Fruit fly (Drosophila melanogaster) whole organism, embryonic: ENCODE results near the gene Vps26.

Experiments
- Adf1 ChIP-seq: fragments of 200-800 bp; sonication (Bioruptor generic); IDR thresholded peaks from 2 replicates; pipeline ENCODE4 v1.3.6; 2022; ENCODE audit warnings: missing biosample characterization, missing genetic modification characterization
- Asciz ChIP-seq: fragments of 200-800 bp; sonication (Bioruptor generic); optimal IDR thresholded peaks from 2 replicates; lab custom pipeline; 2017; ENCODE audit warnings: missing biosample characterization, mild to moderate bottlenecking, missing genetic modification characterization, missing genetic modification reagents
- Bdp1 ChIP-seq: fragments of 200-800 bp; sonication (Bioruptor generic); optimal IDR thresholded peaks from 3 replicates; lab custom pipeline; 2016; ENCODE audit warnings: missing biosample characterization, missing genetic modification characterization
- Blimp-1 ChIP-seq: fragments of 200-800 bp; sonication (Bioruptor generic); optimal IDR thresholded peaks from 3 replicates; lab custom pipeline; 2018; ENCODE audit warnings: missing biosample characterization, missing genetic modification characterization, mild to moderate bottlenecking, moderate library complexity, missing genetic modification reagents
- CG12659 ChIP-seq: fragments of 200-800 bp; sonication (Bioruptor generic); optimal IDR thresholded peaks from 3 replicates; lab custom pipeline; 2017; ENCODE audit warnings: mild to moderate bottlenecking, missing biosample characterization, missing genetic modification reagents, missing genetic modification characterization
- CG12769 ChIP-seq: fragments of 200-800 bp; sonication (Bioruptor generic); optimal IDR thresholded peaks from 2 replicates; lab custom pipeline; 2019; ENCODE audit warnings: missing biosample characterization, mild to moderate bottlenecking, missing genetic modification characterization, moderate library complexity
- CG13296 ChIP-seq: fragments of 200-800 bp; sonication (Bioruptor generic); optimal IDR thresholded peaks from 3 replicates; lab custom pipeline; 2018; ENCODE audit warnings: missing biosample characterization, mild to moderate bottlenecking, missing genetic modification characterization
- CG15479 ChIP-seq: fragments of 200-800 bp; sonication (Bioruptor generic); optimal IDR thresholded peaks from 3 replicates; lab custom pipeline; 2019; ENCODE audit warnings: missing biosample characterization, mild to moderate bottlenecking, missing genetic modification characterization, moderate library complexity
- CG17186 ChIP-seq: fragments of 200-800 bp; sonication (Bioruptor generic); optimal IDR thresholded peaks from 3 replicates; lab custom pipeline; 2017; ENCODE audit warnings: missing biosample characterization, missing genetic modification reagents, missing genetic modification characterization
- CG17385 ChIP-seq: fragments of 200-800 bp; sonication (Bioruptor generic); optimal IDR thresholded peaks from 3 replicates; lab custom pipeline; 2018; ENCODE audit warnings: missing biosample characterization, mild to moderate bottlenecking, missing genetic modification characterization
- CG1792 ChIP-seq: fragments of 200-800 bp; sonication (Bioruptor generic); optimal IDR thresholded peaks from 2 replicates; lab custom pipeline; 2016; ENCODE audit warnings: missing biosample characterization, missing genetic modification characterization
- CG30431 ChIP-seq: fragments of 200-800 bp; sonication (Bioruptor generic); optimal IDR thresholded peaks from 2 replicates; lab custom pipeline; 2017; ENCODE audit warnings: missing biosample characterization, missing genetic modification characterization
- CG31365 ChIP-seq: fragments of 200-800 bp; sonication (Bioruptor generic); optimal IDR thresholded peaks from 2 replicates; lab custom pipeline; 2018; ENCODE audit warnings: missing biosample characterization, mild to moderate bottlenecking, missing genetic modification characterization
- CG3281 ChIP-seq: fragments of 200-800 bp; sonication (Bioruptor generic); optimal IDR thresholded peaks from 3 replicates; lab custom pipeline; 2017; ENCODE audit warnings: missing biosample characterization, mild to moderate bottlenecking, missing genetic modification characterization
- CG34376 ChIP-seq: fragments of 200-800 bp; sonication (Bioruptor generic); optimal IDR thresholded peaks from 2 replicates; lab custom pipeline; 2018; ENCODE audit warnings: missing biosample characterization, mild to moderate bottlenecking, missing genetic modification characterization
- CG3847 ChIP-seq: fragments of 200-800 bp; sonication (Bioruptor generic); IDR thresholded peaks from 2 replicates; pipeline ENCODE4 v1.3.6; 2022; ENCODE audit warnings: missing biosample characterization, missing genetic modification characterization
- CG4707 ChIP-seq: fragments of 200-800 bp; sonication (Bioruptor generic); optimal IDR thresholded peaks from 2 replicates; lab custom pipeline; 2018; ENCODE audit warnings: missing biosample characterization, mild to moderate bottlenecking, missing genetic modification characterization, moderate library complexity
- CG7357 ChIP-seq: fragments of 200-800 bp; sonication (Bioruptor generic); IDR thresholded peaks from 3 replicates; pipeline ENCODE4 v1.3.6; 2022; ENCODE audit warnings: missing biosample characterization, missing genetic modification characterization
- CG9437 ChIP-seq: fragments of 200-800 bp; sonication (Bioruptor generic); optimal IDR thresholded peaks from 2 replicates; lab custom pipeline; 2018; ENCODE audit warnings: missing biosample characterization, mild to moderate bottlenecking, missing genetic modification characterization
- CTCF ChIP-seq: fragments of 200-800 bp; sonication (Bioruptor generic); optimal IDR thresholded peaks from 2 replicates; lab custom pipeline; 2017; ENCODE audit warnings: missing biosample characterization, mild to moderate bottlenecking, missing genetic modification characterization, moderate library complexity
- Chrac-16 ChIP-seq: fragments of 200-800 bp; sonication (Bioruptor generic); optimal IDR thresholded peaks from 3 replicates; lab custom pipeline; 2016; ENCODE audit warnings: missing biosample characterization, missing genetic modification characterization
- CkIIα-i1 ChIP-seq: fragments of 200-800 bp; sonication (Bioruptor generic); IDR thresholded peaks from 2 replicates; pipeline ENCODE4 v1.3.6; 2022; ENCODE audit warnings: missing biosample characterization, missing genetic modification characterization
- ERR ChIP-seq: fragments of 200-800 bp; sonication (Bioruptor generic); optimal IDR thresholded peaks from 2 replicates; lab custom pipeline; 2016; ENCODE audit warnings: missing biosample characterization, missing genetic modification characterization
- Fer3 ChIP-seq: fragments of 200-800 bp; sonication (Bioruptor generic); optimal IDR thresholded peaks from 2 replicates; lab custom pipeline; 2018; ENCODE audit warnings: missing biosample characterization, mild to moderate bottlenecking, missing genetic modification characterization, moderate library complexity
- Gug ChIP-seq: fragments of 200-800 bp; sonication (Bioruptor generic); IDR thresholded peaks from 4 replicates; pipeline ENCODE4 v1.3.6; 2022; ENCODE audit warnings: missing biosample characterization, missing genetic modification characterization
- HmgD ChIP-seq: fragments of 200-800 bp; sonication (Bioruptor generic); optimal IDR thresholded peaks from 3 replicates; lab custom pipeline; 2016; ENCODE audit warnings: missing biosample characterization, missing genetic modification characterization
- HmgZ ChIP-seq: fragments of 200-800 bp; sonication (Bioruptor generic); optimal IDR thresholded peaks from 2 replicates; lab custom pipeline; 2018; ENCODE audit warnings: missing biosample characterization, mild to moderate bottlenecking, missing genetic modification characterization
- Mrtf ChIP-seq: fragments of 200-800 bp; sonication (Bioruptor generic); IDR thresholded peaks from 3 replicates; pipeline ENCODE4 v1.3.6; 2022; ENCODE audit warnings: missing biosample characterization, missing genetic modification characterization
- Poxn ChIP-seq: fragments of 200-800 bp; sonication (Bioruptor generic); IDR thresholded peaks from 2 replicates; pipeline ENCODE4 v1.3.6; 2022; ENCODE audit warnings: missing biosample characterization, missing genetic modification characterization
- Spps ChIP-seq: fragments of 200-800 bp; sonication (Bioruptor generic); optimal IDR thresholded peaks from 2 replicates; lab custom pipeline; 2018; ENCODE audit warnings: missing biosample characterization, mild to moderate bottlenecking, missing genetic modification characterization
- Sry-β ChIP-seq: fragments of 200-800 bp; sonication (Bioruptor generic); optimal IDR thresholded peaks from 2 replicates; lab custom pipeline; 2018; ENCODE audit warnings: missing biosample characterization, mild to moderate bottlenecking, missing genetic modification characterization, moderate library complexity
- Taf1 ChIP-seq: fragments of 200-800 bp; sonication (Bioruptor generic); IDR thresholded peaks from 2 replicates; pipeline ENCODE4 v1.3.6; 2022; ENCODE audit warnings: missing biosample characterization, missing genetic modification characterization
- Xrp1 ChIP-seq: fragments of 200-800 bp; sonication (Bioruptor generic); IDR thresholded peaks from 2 replicates; pipeline ENCODE4 v1.3.6; 2022; ENCODE audit warnings: missing biosample characterization, missing genetic modification characterization
- ac ChIP-seq: fragments of 200-800 bp; sonication (Bioruptor generic); optimal IDR thresholded peaks from 3 replicates; lab custom pipeline; 2017; ENCODE audit warnings: missing biosample characterization, mild to moderate bottlenecking, missing genetic modification characterization
- bigmax ChIP-seq: fragments of 200-800 bp; sonication (Bioruptor generic); optimal IDR thresholded peaks from 2 replicates; lab custom pipeline; 2018; ENCODE audit warnings: missing biosample characterization, mild to moderate bottlenecking, missing genetic modification characterization
- bsh ChIP-seq, 2 experiments: fragments of 200-800 bp; sonication (Bioruptor generic); optimal IDR thresholded peaks; 2 replicates each; lab custom pipeline; 2017 to 2018; ENCODE audit warnings: mild to moderate bottlenecking in 2 of 2, missing biosample characterization in 2 of 2, missing genetic modification characterization in 2 of 2, moderate library complexity in 1 of 2
- crol ChIP-seq: fragments of 200-800 bp; sonication (Bioruptor generic); IDR thresholded peaks from 2 replicates; pipeline ENCODE4 v1.3.6; 2022; ENCODE audit warnings: missing biosample characterization, missing genetic modification characterization
- dmrt11E ChIP-seq: fragments of 200-800 bp; sonication (Bioruptor generic); optimal IDR thresholded peaks from 3 replicates; lab custom pipeline; 2018; ENCODE audit warnings: missing biosample characterization, mild to moderate bottlenecking, missing genetic modification characterization, moderate library complexity
- eve ChIP-seq, 2 experiments: fragments of >200 bp; optimal IDR thresholded peaks; 2 replicates each; lab custom pipeline; 2017; ENCODE audit warnings: missing biosample characterization in 2 of 2, missing genetic modification characterization in 2 of 2
- ewg ChIP-seq: fragments of 200-800 bp; sonication (Bioruptor generic); optimal IDR thresholded peaks from 3 replicates; lab custom pipeline; 2017; ENCODE audit warnings: mild to moderate bottlenecking, missing biosample characterization, missing genetic modification reagents, missing genetic modification characterization
- gro ChIP-seq: fragments of 200-800 bp; sonication (Bioruptor generic); optimal IDR thresholded peaks from 2 replicates; lab custom pipeline; 2016; ENCODE audit warnings: missing biosample characterization, missing genetic modification characterization
- gt ChIP-seq: fragments of 200-800 bp; sonication (Bioruptor generic); IDR thresholded peaks from 2 replicates; pipeline ENCODE4 v1.3.6; 2022; ENCODE audit warnings: missing biosample characterization, missing genetic modification characterization
- peb ChIP-seq: fragments of 200-800 bp; sonication (Bioruptor generic); IDR thresholded peaks from 2 replicates; pipeline ENCODE4 v1.3.6; 2022; ENCODE audit warnings: missing biosample characterization, missing genetic modification characterization
- pnt ChIP-seq: fragments of 200-800 bp; sonication (Bioruptor generic); optimal IDR thresholded peaks from 3 replicates; lab custom pipeline; 2016; ENCODE audit warnings: missing biosample characterization, missing genetic modification characterization
- psq ChIP-seq: fragments of 200-800 bp; sonication (Bioruptor generic); optimal IDR thresholded peaks from 2 replicates; lab custom pipeline; 2017; ENCODE audit warnings: missing biosample characterization, missing genetic modification characterization
- row ChIP-seq: fragments of 200-800 bp; sonication (Bioruptor generic); IDR thresholded peaks from 3 replicates; pipeline ENCODE4 v1.3.6; 2022; ENCODE audit warnings: missing biosample characterization, missing genetic modification characterization
- ssp ChIP-seq: fragments of 200-800 bp; sonication (Bioruptor generic); IDR thresholded peaks from 2 replicates; pipeline ENCODE4 v1.3.6; 2022; ENCODE audit warnings: missing biosample characterization, missing genetic modification characterization
- sug ChIP-seq: fragments of 200-800 bp; optimal IDR thresholded peaks from 2 replicates; lab custom pipeline; 2019; ENCODE audit warnings: missing biosample characterization, mild to moderate bottlenecking, missing genetic modification characterization, moderate library complexity
- unc-4 ChIP-seq: fragments of 200-800 bp; sonication (Bioruptor generic); IDR thresholded peaks from 2 replicates; pipeline ENCODE4 v1.3.6; 2022; ENCODE audit warnings: missing biosample characterization, missing genetic modification characterization; ENCODE audit not compliant: partially characterized antibody
- vnd ChIP-seq: fragments of 200-800 bp; sonication (Bioruptor generic); IDR thresholded peaks from 3 replicates; pipeline ENCODE4 v1.3.6; 2022; ENCODE audit warnings: missing biosample characterization, missing genetic modification characterization; ENCODE audit not compliant: partially characterized antibody
- wdn ChIP-seq: fragments of 200-800 bp; sonication (Bioruptor generic); IDR thresholded peaks from 2 replicates; pipeline ENCODE4 v1.3.6; 2022; ENCODE audit warnings: missing biosample characterization, missing genetic modification characterization

The Vps26 gene

dm6 chrX:1899445-1900085 is 25.9 kb downstream of the Vps26 start (continued):
- TF ChIP-seq Taf1 (GFP tag; lab: Robert Waterston, UW) (no peak), gro (GFP tag; lab: Kevin White, UChicago) (no peak), CG31365 (no peak), CG9437 (GFP tag; lab: Kevin White, UChicago) (no peak), Bdp1 (GFP tag; lab: Kevin White, UChicago) (no peak), bsh (GFP tag; optimal IDR thresholded peaks at IDR 0.05; lab: Kevin White, UChicago) (peak in 1 of 2 experiments; percentile 5), bigmax (GFP tag; lab: Kevin White, UChicago) (no peak), CG17385 (no peak), unc-4 (GFP tag; lab: Robert Waterston, UW) (peak; percentile 40; the same call in 1 of the 2 replicates), Asciz (GFP tag; lab: Kevin White, UChicago) (no peak), CG34376 (GFP tag; lab: Kevin White, UChicago) (peak; percentile 16), wdn (GFP tag; lab: Robert Waterston, UW) (no peak), Blimp-1 (GFP tag; lab: Kevin White, UChicago) (peak; percentile 47), vnd (GFP tag; lab: Robert Waterston, UW) (no peak), pnt (GFP tag; lab: Kevin White, UChicago) (no peak), Mrtf (GFP tag; lab: Robert Waterston, UW) (no peak), crol (GFP tag; lab: Robert Waterston, UW) (peak; percentile 87), Sry-β (GFP tag; lab: Kevin White, UChicago) (no peak), CG1792 (no peak), Gug (GFP tag; lab: Robert Waterston, UW) (no peak), sug (tag; lab: Kevin White, UChicago) (no peak), ssp (GFP tag; lab: Robert Waterston, UW) (no peak), CG30431 (GFP tag; lab: Kevin White, UChicago) (no peak), CTCF (GFP tag; lab: Kevin White, UChicago) (no peak), Chrac-16 (GFP tag; lab: Kevin White, UChicago) (no peak), Poxn (no peak), Spps (tag; lab: Kevin White, UChicago) (no peak), ac (no peak), peb (no peak), ERR (GFP tag; lab: Kevin White, UChicago) (no peak), CkIIα-i1 (GFP tag; lab: Robert Waterston, UW) (no peak), Xrp1 (no peak), CG13296 (GFP tag; lab: Kevin White, UChicago) (no peak), Fer3 (no peak), CG17186 (no peak), Adf1 (GFP tag; lab: Robert Waterston, UW) (0 out of 2 replicates have a peak, but pooled peaks have one; percentile 12), CG3281 (GFP tag; lab: Kevin White, UChicago) (peak; percentile 15), HmgD (peak; percentile 1), psq (no peak), HmgZ (peak; percentile 19), eve (GFP tag; optimal IDR thresholded peaks at IDR 0.05; lab: Kevin White, UChicago) (no peak), CG12659 (GFP tag; lab: Kevin White, UChicago) (no peak), ewg (GFP tag; lab: Kevin White, UChicago) (peak; percentile 59), CG15479 (GFP tag; lab: Kevin White, UChicago) (peak; percentile 99), CG7357 (GFP tag; lab: Robert Waterston, UW) (no peak), dmrt11E (tag; lab: Kevin White, UChicago) (no peak), gt (GFP tag; lab: Robert Waterston, UW) (no peak), CG4707 (GFP tag; lab: Kevin White, UChicago) (no peak), CG3847 (no peak), CG12769 (tag; lab: Kevin White, UChicago) (peak; percentile 81), row (GFP tag; lab: Robert Waterston, UW) (no peak)
